Fruit fly (Drosophila melanogaster): Measurements from ENCODE around the gene dysf.
A peak's percentile ranks its signal among the peaks of the same experiment; 100 is the strongest.

dysf gene

DNA sequence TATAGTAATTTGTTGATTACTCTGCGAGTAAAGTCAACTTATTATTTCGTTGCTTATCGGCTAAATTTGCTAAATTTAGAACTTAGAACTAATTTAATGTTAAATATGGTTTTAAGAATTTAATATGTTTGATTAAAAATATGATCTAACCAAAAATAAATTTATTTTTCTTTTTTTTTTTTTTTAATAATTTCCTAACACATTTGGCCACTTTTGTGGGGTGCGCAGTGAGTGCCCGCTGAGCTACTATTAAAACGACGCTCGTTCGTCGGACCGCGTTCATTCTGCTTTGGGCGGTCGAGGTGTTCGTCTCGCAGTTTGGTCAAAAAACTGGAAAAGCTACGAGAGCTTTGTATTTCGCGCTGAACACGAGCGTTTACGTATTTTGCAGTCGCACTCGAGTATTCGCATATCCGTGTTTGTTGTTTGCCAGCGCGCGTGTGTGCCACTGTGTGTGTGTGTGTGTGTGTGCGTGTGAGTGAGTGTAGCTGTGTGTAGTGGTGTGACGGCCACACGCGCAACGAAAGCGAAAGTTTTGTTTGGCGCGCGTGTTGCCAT is 8.2 kb upstream of the dysf start, which contains the start of gene Cipc (continued):
- peak; percentile 50 for TF ChIP-seq vri (GFP tag; optimal IDR thresholded peaks at IDR 0.05)
- TF ChIP-seq CG6163 (GFP tag; IDR thresholded peaks at IDR 0.05), result peak; percentile 54; the same call in 2 of the 3 replicates
- TF ChIP-seq CG8632 (GFP tag; optimal IDR thresholded peaks at IDR 0.05), result peak; percentile 37
- peak; percentile 37 for TF ChIP-seq CG10669 (GFP tag; optimal IDR thresholded peaks at IDR 0.05)
- TF ChIP-seq CG10631 (GFP tag; optimal IDR thresholded peaks at IDR 0.05), result peak; percentile 21
- TF ChIP-seq CG3919 (GFP tag; optimal IDR thresholded peaks at IDR 0.05), result peak; percentile 88
- peak; percentile 56 for TF ChIP-seq cyc (GFP tag; optimal IDR thresholded peaks at IDR 0.05)
- peak; percentile 50 for TF ChIP-seq dac (GFP tag; optimal IDR thresholded peaks at IDR 0.05)
- TF ChIP-seq Smox (GFP tag; optimal IDR thresholded peaks at IDR 0.05), result peak; percentile 14
- peak; percentile 24 to 45 for TF ChIP-seq ss (GFP tag; optimal IDR thresholded peaks at IDR 0.05)
- peak; percentile 72 for TF ChIP-seq topi (GFP tag; optimal IDR thresholded peaks at IDR 0.05)
- TF ChIP-seq svp (GFP tag), result peak; percentile 88
- TF ChIP-seq CG9139 (GFP tag; optimal IDR thresholded peaks at IDR 0.05), result peak; percentile 56
- peak; percentile 74 for TF ChIP-seq CG8119 (GFP tag; IDR thresholded peaks at IDR 0.05)
- peak; percentile 27 for TF ChIP-seq CG6792 (GFP tag; optimal IDR thresholded peaks at IDR 0.05)
- TF ChIP-seq CG32006 (GFP tag; optimal IDR thresholded peaks at IDR 0.05), result peak; percentile 74
- TF ChIP-seq fd59A (GFP tag; optimal IDR thresholded peaks at IDR 0.05), result no peak
- TF ChIP-seq Hr39 (GFP tag; optimal IDR thresholded peaks at IDR 0.05), result no peak
- peak; percentile 30 for TF ChIP-seq dsx (GFP tag; optimal IDR thresholded peaks at IDR 0.05; ENCODE audit: poor library complexity, severe bottlenecking)
- TF ChIP-seq CG4318 (GFP tag; optimal IDR thresholded peaks at IDR 0.05), result peak; percentile 52
- no peak for TF ChIP-seq Hr38 (GFP tag; optimal IDR thresholded peaks at IDR 0.05)
- TF ChIP-seq Sox15 (GFP tag; optimal IDR thresholded peaks at IDR 0.05), result no peak
- TF ChIP-seq Ets96B (tag; optimal IDR thresholded peaks at IDR 0.05), result peak; percentile 6
- TF ChIP-seq fkh (GFP tag; optimal IDR thresholded peaks at IDR 0.05), result peak; percentile 53
- peak; percentile 84 for TF ChIP-seq CG6276 (GFP tag; optimal IDR thresholded peaks at IDR 0.05)
- peak; percentile 26 for TF ChIP-seq OdsH (GFP tag; optimal IDR thresholded peaks at IDR 0.05)
- peak; percentile 46 for TF ChIP-seq CG8319 (GFP tag; optimal IDR thresholded peaks at IDR 0.05)
- peak; percentile 86 for TF ChIP-seq eg (GFP tag; IDR thresholded peaks at IDR 0.05)
- TF ChIP-seq CG1621 (tag; optimal IDR thresholded peaks at IDR 0.05), result peak; percentile 45
- TF ChIP-seq Ets21C (GFP tag; optimal IDR thresholded peaks at IDR 0.05), result no peak
- TF ChIP-seq CG34406 (GFP tag; optimal IDR thresholded peaks at IDR 0.05), result peak; percentile 66
- TF ChIP-seq lz (GFP tag; optimal IDR thresholded peaks at IDR 0.05), result peak; percentile 6
- TF ChIP-seq net (GFP tag; optimal IDR thresholded peaks at IDR 0.05), result peak; percentile 53
- TF ChIP-seq CG6854 (GFP tag; optimal IDR thresholded peaks at IDR 0.05), result peak; percentile 83

DNA sequence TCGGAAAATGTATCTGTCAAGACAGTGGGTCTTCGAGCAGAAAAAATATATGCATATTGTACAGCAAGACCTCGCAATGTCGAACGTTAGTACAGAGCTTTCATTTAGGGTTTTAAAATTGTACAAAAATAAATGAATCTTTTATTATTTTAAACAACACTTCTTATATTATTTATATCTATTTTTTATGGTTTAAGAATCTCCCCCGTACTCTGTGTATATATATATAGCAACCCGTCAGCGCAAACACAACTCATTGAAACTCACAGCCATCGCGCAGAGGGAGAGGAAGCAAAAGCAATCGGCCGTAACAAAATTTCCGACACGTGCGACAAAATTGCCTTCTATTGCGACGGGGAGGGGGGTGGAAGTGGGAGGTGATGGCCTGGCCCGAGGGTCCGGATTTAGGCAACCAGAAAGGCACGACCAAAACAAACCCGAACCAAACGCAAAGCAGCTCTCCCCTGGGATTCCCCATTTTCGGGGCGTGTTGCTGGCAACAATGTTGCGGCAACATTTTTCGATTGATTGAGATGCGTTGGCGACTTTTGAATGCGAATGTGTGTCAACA is 7.5 kb upstream of the dysf start:
- TF ChIP-seq salr (GFP tag; optimal IDR thresholded peaks at IDR 0.05), result no peak
- TF ChIP-seq CG10669 (GFP tag; optimal IDR thresholded peaks at IDR 0.05), result peak; percentile 36
- TF ChIP-seq Sox14 (GFP tag; optimal IDR thresholded peaks at IDR 0.05), result no peak
- no peak for TF ChIP-seq ss (GFP tag; optimal IDR thresholded peaks at IDR 0.05)
- TF ChIP-seq CG16779 (tag; optimal IDR thresholded peaks at IDR 0.05), result no peak
- no peak for TF ChIP-seq Smox (GFP tag; optimal IDR thresholded peaks at IDR 0.05)
- TF ChIP-seq svp (GFP tag), result no peak
- no peak for TF ChIP-seq CG32006 (GFP tag; optimal IDR thresholded peaks at IDR 0.05)
- no peak for TF ChIP-seq fkh (GFP tag; optimal IDR thresholded peaks at IDR 0.05)
- peak; percentile 43 for TF ChIP-seq Hr4 (GFP tag; optimal IDR thresholded peaks at IDR 0.05)
- no peak for TF ChIP-seq net (GFP tag; optimal IDR thresholded peaks at IDR 0.05)
- no peak for TF ChIP-seq CG1621 (tag; optimal IDR thresholded peaks at IDR 0.05)
- TF ChIP-seq Eip93F (GFP tag; optimal IDR thresholded peaks at IDR 0.05), result no peak
- TF ChIP-seq Lpt (GFP tag; optimal IDR thresholded peaks at IDR 0.05), result peak; percentile 45
- no peak for TF ChIP-seq CG6792 (GFP tag; optimal IDR thresholded peaks at IDR 0.05)
- TF ChIP-seq CG3032 (tag; optimal IDR thresholded peaks at IDR 0.05), result no peak
- TF ChIP-seq OdsH (GFP tag; optimal IDR thresholded peaks at IDR 0.05), result peak; percentile 27
- no peak for TF ChIP-seq CG11762 (GFP tag; optimal IDR thresholded peaks at IDR 0.05; ENCODE audit: insufficient read depth)
- TF ChIP-seq vri (GFP tag; optimal IDR thresholded peaks at IDR 0.05), result no peak
- TF ChIP-seq Sox102F (GFP tag; optimal IDR thresholded peaks at IDR 0.05), result no peak
- no peak for TF ChIP-seq dac (GFP tag; optimal IDR thresholded peaks at IDR 0.05)
- TF ChIP-seq CG15336 (GFP tag; IDR thresholded peaks at IDR 0.05), result peak; percentile 68
- TF ChIP-seq Met (GFP tag; optimal IDR thresholded peaks at IDR 0.05), result no peak
- peak; percentile 38; the same call in 1 of the 2 replicates for TF ChIP-seq Gug (GFP tag; IDR thresholded peaks at IDR 0.05)
- peak; percentile 42 for TF ChIP-seq achi (GFP tag; optimal IDR thresholded peaks at IDR 0.05)
- peak; percentile 54 for TF ChIP-seq CG11294 (GFP tag; IDR thresholded peaks at IDR 0.05)
- no peak for TF ChIP-seq Blimp-1 (GFP tag; optimal IDR thresholded peaks at IDR 0.05)
- TF ChIP-seq CG6276 (GFP tag; optimal IDR thresholded peaks at IDR 0.05), result peak; percentile 53
